Worm (Caenorhabditis elegans) whole organism, young adult: Measurements from ENCODE around the gene Y46G5A.18.

Experiments
- B0019.2 ChIP-seq: fragments of 200-800 bp; sonication (Bioruptor generic); conservative IDR thresholded peaks from 2 replicates; pipeline ENCODE4 v1.3.6; 2022; ENCODE audit warnings: missing genetic modification reagents, missing genetic modification characterization, missing compliant biosample characterization
- B0035.1 ChIP-seq: sonication (generic microtip); optimal IDR thresholded peaks from 2 replicates; lab custom pipeline; 2016; ENCODE audit warnings: missing genetic modification characterization, mild to moderate bottlenecking, missing compliant biosample characterization, missing genotype, missing genetic modification reagents
- B0336.3 ChIP-seq: fragments of 200-800 bp; sonication (Bioruptor generic); IDR thresholded peaks from 2 replicates; pipeline ENCODE4 v1.3.6; 2022; ENCODE audit warnings: missing genetic modification characterization, missing compliant biosample characterization
- D2030.7 ChIP-seq: fragments of 200-800 bp; sonication (Bioruptor generic); IDR thresholded peaks from 2 replicates; pipeline ENCODE4 v1.3.6; 2022; ENCODE audit warnings: missing genetic modification reagents, missing genetic modification characterization, missing compliant biosample characterization
- F52B5.7 ChIP-seq: sonication (generic microtip); optimal IDR thresholded peaks from 2 replicates; lab custom pipeline; 2016; ENCODE audit warnings: mild to moderate bottlenecking, missing genetic modification characterization, missing compliant biosample characterization
- K11D2.4 ChIP-seq: fragments of 200-800 bp; sonication (Bioruptor generic); IDR thresholded peaks from 2 replicates; pipeline ENCODE4 v1.3.6; 2022; ENCODE audit warnings: missing genetic modification reagents, missing genetic modification characterization, missing compliant biosample characterization
- K12H6.12 ChIP-seq: fragments of 200-800 bp; sonication (Bioruptor generic); optimal IDR thresholded peaks from 2 replicates; lab custom pipeline; 2018; ENCODE audit warnings: mild to moderate bottlenecking, missing genetic modification characterization, missing compliant biosample characterization
- T07F8.4 ChIP-seq: sonication (generic microtip); optimal IDR thresholded peaks from 2 replicates; lab custom pipeline; 2016; ENCODE audit warnings: mild to moderate bottlenecking, missing genetic modification characterization, moderate library complexity, missing compliant biosample characterization
- T26A5.8 ChIP-seq: sonication (generic microtip); optimal IDR thresholded peaks from 2 replicates; lab custom pipeline; 2016; ENCODE audit warnings: missing genetic modification characterization, missing compliant biosample characterization
- Y67H2A.10 ChIP-seq: fragments of 200-800 bp; sonication (Bioruptor generic); conservative IDR thresholded peaks from 2 replicates; pipeline ENCODE4 v1.3.6; 2022; ENCODE audit warnings: missing genetic modification reagents, missing genetic modification characterization, missing compliant biosample characterization
- akir-1 ChIP-seq: fragments of 200-800 bp; sonication (Bioruptor generic); optimal IDR thresholded peaks from 2 replicates; lab custom pipeline; 2018; ENCODE audit warnings: mild to moderate bottlenecking, missing genetic modification characterization, moderate library complexity, missing compliant biosample characterization
- ama-1 ChIP-seq, 3 experiments: fragments of 150-350 bp in 1 of 3; sonication (generic microtip) in 2 of 3; optimal IDR thresholded peaks; 2 replicates each; lab custom pipeline; 2014 to 2018; ENCODE audit warnings: missing biosample characterization in 2 of 3, missing genetic modification characterization in 2 of 3, missing genetic modification reagents in 2 of 3
- aptf-2 ChIP-seq: fragments of 200-800 bp; sonication (Bioruptor generic); conservative IDR thresholded peaks from 2 replicates; pipeline ENCODE4 v1.3.6; 2022; ENCODE audit warnings: missing genetic modification reagents, missing genetic modification characterization, missing compliant biosample characterization
- athp-1 ChIP-seq: sonication (generic microtip); optimal IDR thresholded peaks from 2 replicates; lab custom pipeline; 2017; ENCODE audit warnings: mild to moderate bottlenecking, missing genetic modification characterization, missing compliant biosample characterization
- attf-5 ChIP-seq: fragments of 200-800 bp; sonication (Bioruptor generic); optimal IDR thresholded peaks from 2 replicates; lab custom pipeline; 2018; ENCODE audit warnings: mild to moderate bottlenecking, missing genetic modification characterization, missing compliant biosample characterization
- attf-6 ChIP-seq: fragments of 200-800 bp; sonication (Bioruptor generic); IDR thresholded peaks from 2 replicates; pipeline ENCODE4 v1.3.6; 2022; ENCODE audit warnings: missing genetic modification reagents, missing genetic modification characterization, missing compliant biosample characterization
- bed-1 ChIP-seq: fragments of 200-800 bp; sonication (Bioruptor generic); IDR thresholded peaks from 2 replicates; pipeline ENCODE4 v1.3.6; 2022; ENCODE audit warnings: missing genetic modification reagents, missing genetic modification characterization, missing compliant biosample characterization
- bed-2 ChIP-seq: fragments of 200-800 bp; sonication (Bioruptor generic); IDR thresholded peaks from 2 replicates; pipeline ENCODE4 v1.3.6; 2022; ENCODE audit warnings: missing genetic modification reagents, missing genetic modification characterization, missing compliant biosample characterization
- cebp-1 ChIP-seq, 2 experiments: fragments of 200-800 bp in 1 of 2; sonication (Bioruptor generic) in 1 of 2; sonication (generic microtip) in 1 of 2; IDR thresholded peaks in 1 of 2; optimal IDR thresholded peaks in 1 of 2; 2 replicates each; pipeline versions ENCODE4 v1.3.6 to Lab custom; 2017 to 2022; ENCODE audit warnings: missing compliant biosample characterization in 2 of 2, missing genetic modification characterization in 2 of 2, mild to moderate bottlenecking in 1 of 2, missing genetic modification reagents in 1 of 2, moderate library complexity in 1 of 2
- ceh-40 ChIP-seq: fragments of 200-800 bp; sonication (Bioruptor generic); IDR thresholded peaks from 2 replicates; pipeline ENCODE4 v1.3.6; 2022; ENCODE audit warnings: missing genetic modification characterization, missing compliant biosample characterization
- egl-44 ChIP-seq: fragments of 200-800 bp; sonication (Bioruptor generic); IDR thresholded peaks from 2 replicates; pipeline ENCODE4 v1.3.6; 2022; ENCODE audit warnings: missing genetic modification reagents, missing genetic modification characterization, missing compliant biosample characterization
- ets-4 ChIP-seq: fragments of 200-800 bp; sonication (Bioruptor generic); optimal IDR thresholded peaks from 2 replicates; lab custom pipeline; 2018; ENCODE audit warnings: mild to moderate bottlenecking, missing genetic modification characterization, missing compliant biosample characterization
- gei-17 ChIP-seq: fragments of 200-800 bp; sonication (Bioruptor generic); optimal IDR thresholded peaks from 2 replicates; lab custom pipeline; 2018; ENCODE audit warnings: mild to moderate bottlenecking, missing genetic modification characterization, missing compliant biosample characterization
- hmg-1.2 ChIP-seq: fragments of 200-800 bp; sonication (Bioruptor generic); IDR thresholded peaks from 2 replicates; pipeline ENCODE4 v1.3.6; 2022; ENCODE audit warnings: missing genetic modification reagents, missing genetic modification characterization, missing compliant biosample characterization
- hsf-1 ChIP-seq: fragments of 200-800 bp; sonication (Bioruptor generic); IDR thresholded peaks from 2 replicates; pipeline ENCODE4 v1.3.6; 2022; ENCODE audit warnings: missing genetic modification reagents, missing genetic modification characterization, missing compliant biosample characterization
- lag-1 ChIP-seq: fragments of 200-800 bp; sonication (Bioruptor generic); IDR thresholded peaks from 2 replicates; pipeline ENCODE4 v1.3.6; 2022; ENCODE audit warnings: missing genetic modification reagents, missing genetic modification characterization, missing compliant biosample characterization
- lin-26 ChIP-seq: fragments of 200-800 bp; sonication (Bioruptor generic); IDR thresholded peaks from 2 replicates; pipeline ENCODE4 v1.3.6; 2022; ENCODE audit warnings: missing genetic modification reagents, missing genetic modification characterization, missing compliant biosample characterization
- lir-1 ChIP-seq: fragments of 200-800 bp; sonication (Bioruptor generic); conservative IDR thresholded peaks from 2 replicates; pipeline ENCODE4 v1.3.6; 2022; ENCODE audit warnings: missing genetic modification reagents, missing genetic modification characterization, missing compliant biosample characterization
- lsl-1 ChIP-seq: fragments of 200-800 bp; sonication (Bioruptor generic); optimal IDR thresholded peaks from 2 replicates; lab custom pipeline; 2018; ENCODE audit warnings: mild to moderate bottlenecking, missing genetic modification characterization, moderate library complexity, missing compliant biosample characterization
- madf-6 ChIP-seq: fragments of 200-800 bp; sonication (Bioruptor generic); IDR thresholded peaks from 2 replicates; pipeline ENCODE4 v1.3.6; 2022; ENCODE audit warnings: missing genetic modification reagents, missing genetic modification characterization, missing compliant biosample characterization
- madf-8 ChIP-seq: fragments of 200-800 bp; sonication (Bioruptor generic); conservative IDR thresholded peaks from 2 replicates; pipeline ENCODE4 v1.3.6; 2022; ENCODE audit warnings: missing genetic modification reagents, missing genetic modification characterization, missing compliant biosample characterization
- mes-4 ChIP-seq: sonication (generic microtip); optimal IDR thresholded peaks from 2 replicates; lab custom pipeline; 2016; ENCODE audit warnings: missing genotype, missing genetic modification characterization, missing compliant biosample characterization
- nfya-1 ChIP-seq: sonication (generic microtip); optimal IDR thresholded peaks from 2 replicates; lab custom pipeline; 2017; ENCODE audit warnings: antibody characterized with exemption, missing compliant biosample characterization, missing genetic modification characterization, borderline replicate concordance; ENCODE audit not compliant: insufficient read depth
- nfyb-1 ChIP-seq: fragments of 200-800 bp; sonication (Bioruptor generic); IDR thresholded peaks from 2 replicates; pipeline ENCODE4 v1.3.6; 2022; ENCODE audit warnings: missing genetic modification reagents, missing genetic modification characterization, missing compliant biosample characterization
- nhr-179 ChIP-seq: sonication (generic microtip); optimal IDR thresholded peaks from 2 replicates; lab custom pipeline; 2016; ENCODE audit warnings: mild to moderate bottlenecking, missing genetic modification characterization, missing compliant biosample characterization
- nhr-27 ChIP-seq: fragments of 200-800 bp; sonication (Bioruptor generic); optimal IDR thresholded peaks from 2 replicates; lab custom pipeline; 2018; ENCODE audit warnings: mild to moderate bottlenecking, missing genetic modification characterization, moderate library complexity, missing compliant biosample characterization
- pbrm-1 ChIP-seq: fragments of 200-800 bp; sonication (Bioruptor generic); IDR thresholded peaks from 2 replicates; pipeline ENCODE4 v1.3.6; 2022; ENCODE audit warnings: missing genetic modification reagents, missing genetic modification characterization, missing compliant biosample characterization
- pha-4 ChIP-seq: fragments of 150-350 bp; sonication (generic microtip); optimal IDR thresholded peaks from 2 replicates; lab custom pipeline; 2014; ENCODE audit warnings: missing biosample characterization, missing genetic modification reagents, missing genetic modification characterization
- repo-1 ChIP-seq: sonication (generic microtip); optimal IDR thresholded peaks from 2 replicates; lab custom pipeline; 2017; ENCODE audit warnings: mild to moderate bottlenecking, missing genetic modification characterization, missing compliant biosample characterization
- rpc-1 ChIP-seq, 2 experiments: fragments of 150-350 bp in 1 of 2; sonication (generic microtip) in 1 of 2; optimal IDR thresholded peaks; 2 replicates each; lab custom pipeline; 2014 to 2018; ENCODE audit warnings: missing biosample characterization in 1 of 2, missing genetic modification characterization in 1 of 2, missing genetic modification reagents in 1 of 2, missing genotype in 1 of 2
- snpc-1.3 ChIP-seq: sonication (generic microtip); optimal IDR thresholded peaks from 2 replicates; lab custom pipeline; 2017; ENCODE audit warnings: missing genetic modification characterization, mild to moderate bottlenecking, missing compliant biosample characterization, antibody characterized with exemption, moderate library complexity, missing genotype, missing genetic modification reagents; ENCODE audit not compliant: insufficient read depth
- sptf-2 ChIP-seq: fragments of 200-800 bp; sonication (Bioruptor generic); optimal IDR thresholded peaks from 2 replicates; lab custom pipeline; 2018; ENCODE audit warnings: mild to moderate bottlenecking, missing genetic modification characterization, missing compliant biosample characterization
- unc-130 ChIP-seq: sonication (generic microtip); optimal IDR thresholded peaks from 2 replicates; lab custom pipeline; 2016; ENCODE audit warnings: missing genetic modification reagents, missing genetic modification characterization, missing compliant biosample characterization
- unc-62 ChIP-seq: fragments of 150-350 bp; optimal IDR thresholded peaks from 2 replicates; lab custom pipeline; 2014; ENCODE audit warnings: missing biosample characterization, missing genetic modification reagents, missing genetic modification characterization
- ztf-18 ChIP-seq: sonication (generic microtip); optimal IDR thresholded peaks from 2 replicates; lab custom pipeline; 2016; ENCODE audit warnings: missing genotype, mild to moderate bottlenecking, missing genetic modification characterization, missing compliant biosample characterization
- ztf-25 ChIP-seq: fragments of 200-800 bp; sonication (Bioruptor generic); IDR thresholded peaks from 2 replicates; pipeline ENCODE4 v1.3.6; 2022; ENCODE audit warnings: missing genetic modification reagents, missing genetic modification characterization, missing compliant biosample characterization
- ztf-3 ChIP-seq: fragments of 200-800 bp; sonication (Bioruptor generic); optimal IDR thresholded peaks from 2 replicates; lab custom pipeline; 2018; ENCODE audit warnings: mild to moderate bottlenecking, missing genetic modification characterization, missing compliant biosample characterization

Y46G5A.18 gene

DNA sequence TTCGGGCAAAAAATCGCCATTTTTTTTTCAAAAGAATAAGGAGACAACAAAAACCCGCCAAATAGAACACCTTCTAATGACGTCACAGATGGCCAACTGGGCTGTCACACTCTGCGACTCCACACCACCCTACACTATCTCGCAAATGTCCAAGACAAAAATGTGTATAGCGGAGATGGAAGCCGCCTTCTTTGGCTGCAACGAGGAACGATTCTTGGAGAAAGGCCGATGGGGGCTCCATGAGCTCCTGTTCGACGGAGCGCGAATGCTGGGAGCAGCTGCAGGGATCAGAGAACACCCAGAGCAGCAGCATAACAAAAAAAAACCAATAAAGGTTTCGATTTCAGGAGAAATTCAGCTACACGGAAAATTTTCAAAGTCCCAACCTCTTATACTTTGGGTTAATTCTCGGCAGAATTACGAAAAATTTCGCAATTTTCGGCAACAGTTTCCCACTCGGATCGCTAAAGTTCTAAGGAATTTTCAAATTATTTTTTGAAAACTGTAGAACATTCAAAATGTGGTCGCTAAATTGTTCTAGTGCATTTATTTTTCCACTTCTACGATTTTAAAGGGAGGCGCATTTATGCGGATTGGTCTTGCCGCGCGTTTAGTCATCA lies 814 bp upstream of the Y46G5A.18 start (continued):
- no peak for TF ChIP-seq bed-2 (GFP tag; lab: Robert Waterston, UW)
- no peak for TF ChIP-seq Y67H2A.10 (GFP tag; lab: Robert Waterston, UW)
- TF ChIP-seq T26A5.8 (tag; lab: Kevin White, UChicago) = no peak
- TF ChIP-seq cebp-1 (GFP tag; IDR thresholded peaks at IDR 0.05; lab: Robert Waterston, UW) = no peak
- peak; percentile 55 for TF ChIP-seq cebp-1 (tag; optimal IDR thresholded peaks at IDR 0.05; lab: Kevin White, UChicago)
- 0 out of 2 replicates have a peak, but pooled peaks have one; percentile 28 for TF ChIP-seq nfyb-1
- TF ChIP-seq nhr-27 (tag; lab: Kevin White, UChicago) = no peak
- TF ChIP-seq T07F8.4 (tag; lab: Kevin White, UChicago) = no peak
- no peak for TF ChIP-seq lir-1 (GFP tag; lab: Robert Waterston, UW)
- TF ChIP-seq unc-62 (GFP tag; lab: Kevin White, UChicago) = no peak
- TF ChIP-seq pha-4 = no peak
- no peak for TF ChIP-seq bed-1 (GFP tag; lab: Robert Waterston, UW)
- no peak for TF ChIP-seq rpc-1 (optimal IDR thresholded peaks at IDR 0.05; lab: Kevin White, UChicago)
- no peak for TF ChIP-seq rpc-1 (tag; optimal IDR thresholded peaks at IDR 0.05; lab: Kevin White, UChicago)
- no peak for TF ChIP-seq B0019.2 (GFP tag; lab: Robert Waterston, UW)
- TF ChIP-seq sptf-2 (GFP tag; lab: Kevin White, UChicago) = no peak
- TF ChIP-seq mes-4 (tag; lab: Kevin White, UChicago) = no peak
- no peak for TF ChIP-seq nhr-179 (tag; lab: Kevin White, UChicago)
- TF ChIP-seq K12H6.12 (tag; lab: Kevin White, UChicago) = peak; percentile 28
- no peak for TF ChIP-seq K11D2.4 (GFP tag; lab: Robert Waterston, UW)
- TF ChIP-seq B0035.1 (tag; lab: Kevin White, UChicago) = no peak
- no peak for TF ChIP-seq F52B5.7 (tag; lab: Kevin White, UChicago)
- TF ChIP-seq aptf-2 (GFP tag; lab: Robert Waterston, UW) = no peak
- TF ChIP-seq lag-1 (GFP tag; lab: Robert Waterston, UW) = no peak
- TF ChIP-seq ztf-18 = no peak
- TF ChIP-seq akir-1 (GFP tag; lab: Kevin White, UChicago) = no peak
- no peak for TF ChIP-seq repo-1 (tag; lab: Kevin White, UChicago)
- no peak for TF ChIP-seq pbrm-1 (GFP tag; lab: Robert Waterston, UW)
- no peak for TF ChIP-seq B0336.3 (GFP tag; lab: Robert Waterston, UW)
- no peak for TF ChIP-seq ets-4 (GFP tag; lab: Kevin White, UChicago)
- TF ChIP-seq attf-6 (GFP tag; lab: Robert Waterston, UW) = no peak
- TF ChIP-seq gei-17 = no peak
- no peak for TF ChIP-seq snpc-1.3
- no peak for TF ChIP-seq lin-26 (GFP tag; lab: Robert Waterston, UW)
- no peak for TF ChIP-seq egl-44 (GFP tag; lab: Robert Waterston, UW)
- TF ChIP-seq ztf-25 (GFP tag; lab: Robert Waterston, UW) = no peak
- no peak for TF ChIP-seq hsf-1
- peak; percentile 85 for TF ChIP-seq hmg-1.2
- no peak for TF ChIP-seq nfya-1 (tag; lab: Kevin White, UChicago)
- TF ChIP-seq madf-6 (GFP tag; lab: Robert Waterston, UW) = no peak
- TF ChIP-seq D2030.7 = no peak
- TF ChIP-seq unc-130 (GFP tag; lab: Kevin White, UChicago) = no peak
- peak; percentile 17 for TF ChIP-seq lsl-1 (GFP tag; lab: Kevin White, UChicago)
- no peak for TF ChIP-seq ama-1 (optimal IDR thresholded peaks at IDR 0.05; lab: Kevin White, UChicago)
- TF ChIP-seq ama-1 (GFP tag; optimal IDR thresholded peaks at IDR 0.05; lab: Kevin White, UChicago) = no peak
- no peak for TF ChIP-seq ceh-40 (GFP tag; lab: Robert Waterston, UW)
- TF ChIP-seq madf-8 (GFP tag; lab: Robert Waterston, UW) = no peak
- TF ChIP-seq attf-5 (GFP tag; lab: Kevin White, UChicago) = peak; percentile 40
- TF ChIP-seq ztf-3 (GFP tag; lab: Kevin White, UChicago) = no peak
- TF ChIP-seq athp-1 = no peak
